Worm (Caenorhabditis elegans): ENCODE data around the gene abt-1.

ce11 chrIV:10252886-10253639 is 38.4 kb upstream of the abt-1 start:
- TF ChIP-seq nhr-11 (tag; optimal IDR thresholded peaks at IDR 0.05): no peak
- TF ChIP-seq zip-11 (GFP tag; IDR thresholded peaks at IDR 0.05): no peak
- no peak for TF ChIP-seq skn-1 (tag; optimal IDR thresholded peaks at IDR 0.05)
